Worm (Caenorhabditis elegans) whole organism, L4 larva: ENCODE data around the gene vha-1.

Experiments
- aly-2 ChIP-seq: sonication (generic microtip); optimal IDR thresholded peaks from 2 replicates; lab custom pipeline; 2018; ENCODE audit warnings: missing biosample characterization, missing genetic modification characterization
- nhr-76 ChIP-seq: fragments of 150-350 bp; optimal IDR thresholded peaks from 2 replicates; lab custom pipeline; 2014; ENCODE audit warnings: missing biosample characterization, missing genetic modification characterization

ce11 chrIII:9802045-9802444 lies 21.0 kb downstream of the vha-1 start:
- TF ChIP-seq aly-2 (tag; lab: Kevin White, UChicago) (no peak), nhr-76 (no peak)
